Worm (Caenorhabditis elegans) whole organism, L3 larva: ENCODE measurements around the gene hlh-34.

Source experiments
- R02D3.7 ChIP-seq: fragments of 150-350 bp; optimal IDR thresholded peaks from 2 replicates; lab custom pipeline; 2014; ENCODE audit warnings: missing biosample characterization, missing genetic modification characterization
- ZK546.5 ChIP-seq: sonication (generic microtip); optimal IDR thresholded peaks from 2 replicates; lab custom pipeline; 2017; ENCODE audit warnings: missing biosample characterization, missing genetic modification characterization
- aly-2 ChIP-seq: fragments of 150-350 bp; optimal IDR thresholded peaks from 2 replicates; lab custom pipeline; 2014; ENCODE audit warnings: missing biosample characterization, missing genetic modification characterization
- ama-1 ChIP-seq: fragments of 150-350 bp; optimal IDR thresholded peaks from 2 replicates; lab custom pipeline; 2018
- ceh-16 ChIP-seq: sonication (generic microtip); optimal IDR thresholded peaks from 2 replicates; lab custom pipeline; 2017; ENCODE audit warnings: missing biosample characterization, missing genetic modification characterization
- ceh-28 ChIP-seq: fragments of 150-350 bp; optimal IDR thresholded peaks from 2 replicates; lab custom pipeline; 2014; ENCODE audit warnings: missing biosample characterization, missing genetic modification reagents, missing genetic modification characterization
- ceh-82 ChIP-seq: fragments of 150-350 bp; optimal IDR thresholded peaks from 2 replicates; lab custom pipeline; 2014; ENCODE audit warnings: missing biosample characterization, missing genetic modification characterization
- ceh-9 ChIP-seq: sonication (generic microtip); optimal IDR thresholded peaks from 2 replicates; lab custom pipeline; 2018; ENCODE audit warnings: missing biosample characterization, missing genetic modification characterization
- daf-12 ChIP-seq: fragments of 150-350 bp; optimal IDR thresholded peaks from 2 replicates; lab custom pipeline; 2014; ENCODE audit warnings: missing biosample characterization, missing genetic modification reagents, missing genetic modification characterization
- egl-27 ChIP-seq: sonication (generic microtip); optimal IDR thresholded peaks from 4 replicates; lab custom pipeline; 2017; ENCODE audit warnings: missing biosample characterization, missing genetic modification reagents, missing genetic modification characterization
- egl-5 ChIP-seq: fragments of 150-350 bp; optimal IDR thresholded peaks from 2 replicates; lab custom pipeline; 2017; ENCODE audit warnings: missing biosample characterization, missing genetic modification reagents, missing genetic modification characterization, inconsistent platforms
- elt-1 ChIP-seq: fragments of 150-350 bp; optimal IDR thresholded peaks from 2 replicates; lab custom pipeline; 2014; ENCODE audit warnings: missing biosample characterization, missing genetic modification characterization
- elt-2 ChIP-seq: sonication (generic microtip); optimal IDR thresholded peaks from 2 replicates; lab custom pipeline; 2016; ENCODE audit warnings: missing genetic modification reagents, mild to moderate bottlenecking, missing genetic modification characterization, missing compliant biosample characterization
- elt-3 ChIP-seq, 3 experiments: fragments of 150-350 bp in 1 of 3; sonication (generic microtip) in 2 of 3; optimal IDR thresholded peaks; 2 replicates in 2 of 3; 4 replicates in 1 of 3; lab custom pipeline; 2014 to 2017; ENCODE audit warnings: missing biosample characterization in 3 of 3, missing genetic modification characterization in 3 of 3
- fkh-10 ChIP-seq: sonication (generic microtip); optimal IDR thresholded peaks from 2 replicates; lab custom pipeline; 2017; ENCODE audit warnings: missing biosample characterization, missing genetic modification reagents, missing genetic modification characterization
- fkh-2 ChIP-seq: fragments of 150-350 bp; optimal IDR thresholded peaks from 2 replicates; lab custom pipeline; 2014; ENCODE audit warnings: missing biosample characterization, missing genetic modification reagents, missing genetic modification characterization
- fos-1 ChIP-seq: fragments of 150-350 bp; optimal IDR thresholded peaks from 2 replicates; lab custom pipeline; 2014; ENCODE audit warnings: missing biosample characterization, missing genetic modification characterization
- jun-1 ChIP-seq: fragments of 150-350 bp; optimal IDR thresholded peaks from 2 replicates; lab custom pipeline; 2014; ENCODE audit warnings: missing biosample characterization, missing genetic modification reagents, missing genetic modification characterization
- lin-15B ChIP-seq: fragments of 150-350 bp; optimal IDR thresholded peaks from 2 replicates; lab custom pipeline; 2014; ENCODE audit warnings: missing biosample characterization, missing genetic modification characterization
- lin-39 ChIP-seq: fragments of 150-350 bp; optimal IDR thresholded peaks from 2 replicates; lab custom pipeline; 2018; ENCODE audit warnings: missing biosample characterization, missing genetic modification reagents, missing genetic modification characterization
- lsy-12 ChIP-seq: sonication (generic microtip); optimal IDR thresholded peaks from 2 replicates; lab custom pipeline; 2016; ENCODE audit warnings: mild to moderate bottlenecking, missing genetic modification characterization, missing compliant biosample characterization
- mml-1 ChIP-seq: fragments of 150-350 bp; sonication (generic microtip); optimal IDR thresholded peaks from 3 replicates; lab custom pipeline; 2014; ENCODE audit warnings: missing biosample characterization, missing genetic modification characterization
- nfya-1 ChIP-seq: sonication (generic microtip); optimal IDR thresholded peaks from 2 replicates; lab custom pipeline; 2017; ENCODE audit warnings: missing genetic modification characterization, mild to moderate bottlenecking, missing compliant biosample characterization, antibody characterized with exemption, moderate library complexity; ENCODE audit not compliant: insufficient read depth
- nhr-11 ChIP-seq: fragments of 150-350 bp; optimal IDR thresholded peaks from 2 replicates; lab custom pipeline; 2014; ENCODE audit warnings: missing biosample characterization, missing genetic modification characterization
- nhr-12 ChIP-seq: fragments of 150-350 bp; optimal IDR thresholded peaks from 2 replicates; lab custom pipeline; 2014; ENCODE audit warnings: missing biosample characterization, missing genetic modification characterization
- nhr-23 ChIP-seq: fragments of 150-350 bp; optimal IDR thresholded peaks from 2 replicates; lab custom pipeline; 2014; ENCODE audit warnings: missing biosample characterization, missing genetic modification reagents, missing genetic modification characterization
- nhr-237 ChIP-seq: fragments of 150-350 bp; optimal IDR thresholded peaks from 2 replicates; lab custom pipeline; 2014; ENCODE audit warnings: missing biosample characterization, missing genetic modification characterization
- nhr-25 ChIP-seq: sonication (generic microtip); optimal IDR thresholded peaks from 2 replicates; lab custom pipeline; 2017; ENCODE audit warnings: missing biosample characterization, missing genetic modification characterization
- nhr-28 ChIP-seq: fragments of 150-350 bp; optimal IDR thresholded peaks from 2 replicates; lab custom pipeline; 2014; ENCODE audit warnings: missing biosample characterization, missing genetic modification characterization
- nhr-43 ChIP-seq: sonication (generic microtip); optimal IDR thresholded peaks from 2 replicates; lab custom pipeline; 2016; ENCODE audit warnings: mild to moderate bottlenecking, missing genetic modification characterization, missing compliant biosample characterization; ENCODE audit not compliant: poor library complexity, severe bottlenecking
- nhr-67 ChIP-seq: fragments of 150-350 bp; optimal IDR thresholded peaks from 2 replicates; lab custom pipeline; 2014; ENCODE audit warnings: missing biosample characterization, missing genetic modification characterization
- nhr-77 ChIP-seq: fragments of 150-350 bp; optimal IDR thresholded peaks from 2 replicates; lab custom pipeline; 2014; ENCODE audit warnings: missing biosample characterization, missing genetic modification characterization
- pha-4 ChIP-seq: fragments of 150-350 bp; optimal IDR thresholded peaks from 2 replicates; lab custom pipeline; 2014; ENCODE audit warnings: missing biosample characterization, missing genetic modification reagents, missing genetic modification characterization
- pqm-1 ChIP-seq: fragments of 150-350 bp; optimal IDR thresholded peaks from 2 replicates; lab custom pipeline; 2017; ENCODE audit warnings: missing biosample characterization, missing genetic modification characterization, inconsistent platforms
- skn-1 ChIP-seq: fragments of 150-350 bp; optimal IDR thresholded peaks from 2 replicates; lab custom pipeline; 2014; ENCODE audit warnings: missing biosample characterization, missing genetic modification characterization
- snpc-4 ChIP-seq: fragments of 150-350 bp; optimal IDR thresholded peaks from 2 replicates; lab custom pipeline; 2014; ENCODE audit warnings: missing biosample characterization, missing genetic modification characterization
- tbx-2 ChIP-seq: sonication (generic microtip); optimal IDR thresholded peaks from 2 replicates; lab custom pipeline; 2016; ENCODE audit warnings: mild to moderate bottlenecking, missing genetic modification characterization, missing compliant biosample characterization
- unc-62 ChIP-seq: fragments of 150-350 bp; sonication (generic microtip); optimal IDR thresholded peaks from 4 replicates; lab custom pipeline; 2014; ENCODE audit warnings: missing biosample characterization, missing genetic modification reagents, missing genetic modification characterization
- zag-1 ChIP-seq: fragments of 150-350 bp; optimal IDR thresholded peaks from 2 replicates; lab custom pipeline; 2014; ENCODE audit warnings: missing biosample characterization, missing genetic modification characterization
- ztf-11 ChIP-seq: fragments of 150-350 bp; optimal IDR thresholded peaks from 2 replicates; lab custom pipeline; 2014; ENCODE audit warnings: missing biosample characterization, missing genetic modification characterization
- ztf-4 ChIP-seq: fragments of 150-350 bp; optimal IDR thresholded peaks from 2 replicates; lab custom pipeline; 2014; ENCODE audit warnings: missing biosample characterization, missing genetic modification characterization

The hlh-34 gene

DNA sequence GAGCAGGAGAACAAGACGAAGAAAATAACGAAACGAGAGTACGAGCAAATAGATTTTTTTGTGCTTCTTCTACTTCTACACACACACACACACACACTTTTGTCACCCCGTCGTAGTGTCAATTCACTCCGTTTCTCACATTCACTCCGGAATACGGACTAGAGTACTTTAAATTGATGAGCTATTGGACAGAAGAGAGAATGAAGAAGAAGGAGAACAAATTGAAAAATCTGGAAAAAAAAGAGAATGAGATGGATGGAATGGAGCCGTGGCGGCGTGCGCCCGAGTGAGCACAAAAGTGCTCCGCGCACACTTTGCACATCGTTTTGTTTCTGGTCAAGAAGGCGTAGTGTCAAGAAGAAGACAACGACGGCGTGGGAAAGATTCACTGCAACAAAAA lies 19.7 kb downstream of the hlh-34 start:
- TF ChIP-seq snpc-4 (tag; lab: Kevin White, UChicago) = no peak
- TF ChIP-seq ZK546.5 (tag; lab: Kevin White, UChicago) = no peak
- TF ChIP-seq R02D3.7 (tag; lab: Kevin White, UChicago) = no peak
- TF ChIP-seq egl-5 = no peak
- TF ChIP-seq lsy-12 (tag; lab: Kevin White, UChicago) = no peak
- no peak for TF ChIP-seq elt-1 (tag; lab: Kevin White, UChicago)
- TF ChIP-seq daf-12 (tag; lab: Kevin White, UChicago) = no peak
- no peak for TF ChIP-seq ztf-11
- TF ChIP-seq unc-62 (GFP tag; lab: Kevin White, UChicago) = no peak
- TF ChIP-seq ceh-16 (tag; lab: Kevin White, UChicago) = no peak
- no peak for TF ChIP-seq nhr-12 (tag; lab: Kevin White, UChicago)
- TF ChIP-seq nfya-1 (tag; lab: Kevin White, UChicago) = no peak
- TF ChIP-seq aly-2 (tag; lab: Kevin White, UChicago) = no peak
- TF ChIP-seq nhr-25 (tag; lab: Kevin White, UChicago) = no peak
- no peak for TF ChIP-seq lin-15B (tag; lab: Kevin White, UChicago)
- TF ChIP-seq egl-27 = no peak
- TF ChIP-seq fkh-2 = no peak
- TF ChIP-seq nhr-77 (tag; lab: Kevin White, UChicago) = no peak
- no peak for TF ChIP-seq skn-1
- no peak for TF ChIP-seq ceh-9 (tag; lab: Kevin White, UChicago)

DNA sequence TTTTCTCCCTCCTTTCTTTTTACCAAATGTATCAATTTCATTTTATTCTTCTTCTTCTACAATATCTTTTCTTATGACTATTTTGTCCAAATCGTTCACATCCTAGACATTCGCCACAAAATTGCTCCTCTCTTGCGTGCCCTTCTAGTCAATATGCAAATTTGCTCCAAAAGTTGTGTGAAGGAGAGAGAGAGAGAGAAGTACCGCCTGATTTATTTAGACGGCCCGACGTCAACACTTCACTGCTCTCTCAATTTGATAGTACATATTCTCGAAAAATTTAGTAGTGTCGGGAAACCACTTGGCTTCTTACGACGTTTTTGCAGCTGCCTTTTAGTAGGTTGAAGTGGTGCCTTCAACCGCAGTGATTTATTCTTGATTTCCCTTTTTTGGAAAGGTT lies 20.7 kb downstream of the hlh-34 start:
- TF ChIP-seq tbx-2 (tag; lab: Kevin White, UChicago) (no peak), nhr-23 (tag; lab: Kevin White, UChicago) (no peak), fkh-10 (GFP tag; lab: Kevin White, UChicago) (peak; percentile 64), nhr-11 (tag; lab: Kevin White, UChicago) (no peak), R02D3.7 (tag; lab: Kevin White, UChicago) (no peak)
- TF ChIP-seq, all 47 proteins: peak for 1

DNA sequence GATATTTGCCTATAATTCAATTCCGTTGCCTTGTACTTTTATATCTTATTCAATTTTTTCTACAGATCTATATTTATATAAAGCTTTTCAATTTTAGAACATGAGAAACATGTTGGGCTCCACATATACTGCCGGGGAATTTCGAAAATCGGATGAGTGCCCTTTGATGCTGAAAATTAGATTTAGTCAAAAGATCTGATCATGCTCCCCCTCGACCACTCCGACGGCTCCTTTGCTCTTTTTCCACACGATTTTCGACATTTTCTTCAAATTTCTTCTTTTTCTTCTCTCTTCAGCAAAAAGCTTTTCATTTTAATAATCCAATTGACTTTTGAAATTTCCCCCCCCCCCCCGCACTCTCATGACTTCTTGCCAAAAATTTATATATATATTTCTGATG lies 25.8 kb downstream of the hlh-34 start:
- no peak for TF ChIP-seq ceh-9 (tag; lab: Kevin White, UChicago)
- TF ChIP-seq nhr-67 (tag; lab: Kevin White, UChicago) = no peak
- no peak for TF ChIP-seq zag-1 (tag; lab: Kevin White, UChicago)
- TF ChIP-seq ztf-4 (tag; lab: Kevin White, UChicago) = no peak
- TF ChIP-seq nfya-1 (tag; lab: Kevin White, UChicago) = no peak
- TF ChIP-seq nhr-23 (tag; lab: Kevin White, UChicago) = no peak
- TF ChIP-seq fkh-10 (GFP tag; lab: Kevin White, UChicago) = peak; percentile 58

DNA sequence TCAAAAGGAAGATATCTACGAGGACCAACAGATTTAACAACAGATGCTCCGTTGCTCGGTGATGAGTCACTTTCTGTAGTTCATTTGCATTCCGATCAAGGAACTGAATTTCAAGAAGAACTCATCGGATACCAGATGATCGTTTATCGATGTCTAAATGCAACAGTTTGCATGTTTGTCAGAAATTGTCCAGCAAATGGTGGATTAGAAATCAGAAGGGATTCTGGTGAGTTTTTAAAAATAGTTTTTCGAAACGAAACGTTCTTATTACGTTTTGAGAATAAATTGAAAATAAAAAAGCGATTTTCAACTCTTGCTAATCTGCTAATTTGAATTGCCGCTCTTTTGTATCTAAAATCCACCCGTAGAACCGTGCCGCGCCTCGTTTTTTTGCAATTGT lies 27.3 kb downstream of the hlh-34 start:
- TF ChIP-seq fkh-10 (GFP tag; lab: Kevin White, UChicago) = no peak
- TF ChIP-seq ceh-16 (tag; lab: Kevin White, UChicago) = no peak
- no peak for TF ChIP-seq ZK546.5 (tag; lab: Kevin White, UChicago)
- no peak for TF ChIP-seq daf-12 (tag; lab: Kevin White, UChicago)
- TF ChIP-seq lin-39 (tag; lab: Kevin White, UChicago) = no peak
- TF ChIP-seq fkh-2 = no peak
- TF ChIP-seq nhr-67 (tag; lab: Kevin White, UChicago) = no peak
- no peak for TF ChIP-seq nhr-237
- no peak for TF ChIP-seq nhr-77 (tag; lab: Kevin White, UChicago)

DNA sequence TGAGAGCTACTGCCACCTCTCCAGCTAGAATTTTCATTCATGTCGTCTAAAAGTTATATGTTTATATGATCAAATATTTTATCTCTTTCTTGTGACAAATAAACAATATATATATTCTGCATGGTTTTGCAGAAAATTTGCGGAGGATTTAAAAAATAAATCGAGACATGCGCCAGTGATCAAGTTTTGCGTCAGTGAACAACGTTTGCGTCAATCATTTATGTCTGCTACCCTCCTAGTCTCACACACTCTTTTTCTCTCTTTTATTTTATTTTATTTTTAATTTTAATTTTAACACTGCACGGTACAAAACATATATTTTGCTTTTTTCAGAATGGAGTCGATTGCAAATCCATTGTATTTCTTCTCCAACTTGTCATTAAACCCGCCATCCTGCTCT lies 28.7 kb downstream of the hlh-34 start, which contains the start of the genes tag-65 and ccz-1:
Gene tag-65, minus strand, starts transcription at position 46 of the 400 bp plus-strand sequence.
Gene ccz-1, plus strand, starts transcription at position 334 of the 400 bp plus-strand sequence.
- peak; percentile 53 for TF ChIP-seq elt-2 (tag; lab: Kevin White, UChicago)
- TF ChIP-seq fos-1 (tag; lab: Kevin White, UChicago) = no peak
- TF ChIP-seq ceh-16 (tag; lab: Kevin White, UChicago) = no peak
- peak; percentile 94 for TF ChIP-seq nhr-23 (tag; lab: Kevin White, UChicago)
- TF ChIP-seq ama-1 (lab: Kevin White, UChicago) = peak; percentile 33
- TF ChIP-seq nhr-25 (tag; lab: Kevin White, UChicago) = peak; percentile 35
- TF ChIP-seq R02D3.7 (tag; lab: Kevin White, UChicago) = peak; percentile 81
- peak; percentile 42 for TF ChIP-seq lsy-12 (tag; lab: Kevin White, UChicago)
- TF ChIP-seq elt-1 (tag; lab: Kevin White, UChicago) = peak; percentile 3
- TF ChIP-seq ceh-28 = peak; percentile 77
- TF ChIP-seq fkh-10 (GFP tag; lab: Kevin White, UChicago) = peak; percentile 37
- peak; percentile 80 for TF ChIP-seq tbx-2 (tag; lab: Kevin White, UChicago)
- TF ChIP-seq lin-15B (tag; lab: Kevin White, UChicago) = peak; percentile 91
- TF ChIP-seq egl-27 = peak; percentile 40
- TF ChIP-seq pha-4 (tag; lab: Kevin White, UChicago) = peak; percentile 94
- TF ChIP-seq egl-5 = peak; percentile 65
- peak; percentile 37 for TF ChIP-seq nhr-77 (tag; lab: Kevin White, UChicago)
- peak; percentile 71 for TF ChIP-seq ceh-82
- TF ChIP-seq jun-1 (tag; lab: Kevin White, UChicago) = peak; percentile 70
- peak; percentile 92 for TF ChIP-seq nhr-43 (tag; lab: Kevin White, UChicago)
- peak; percentile 37 for TF ChIP-seq lin-39 (tag; lab: Kevin White, UChicago)
- peak; percentile 87 for TF ChIP-seq nfya-1 (tag; lab: Kevin White, UChicago)
- peak; percentile 79 for TF ChIP-seq snpc-4 (tag; lab: Kevin White, UChicago)
- TF ChIP-seq nhr-11 (tag; lab: Kevin White, UChicago) = peak; percentile 11
- no peak for TF ChIP-seq aly-2 (tag; lab: Kevin White, UChicago)
- TF ChIP-seq pqm-1 (tag; lab: Kevin White, UChicago) = peak; percentile 27
- TF ChIP-seq unc-62 (GFP tag; lab: Kevin White, UChicago) = no peak
- no peak for TF ChIP-seq mml-1
- TF ChIP-seq elt-3 (tag; optimal IDR thresholded peaks at IDR 0.05; lab: Kevin White, UChicago) = no peak
- TF ChIP-seq nhr-28 (tag; lab: Kevin White, UChicago) = no peak
- no peak for TF ChIP-seq ztf-4 (tag; lab: Kevin White, UChicago)
